Fruit fly (Drosophila melanogaster) whole organism, adult: ENCODE measurements around the gene CG42324.

Source experiments
- Crg-1 ChIP-seq: fragments of 200-800 bp; sonication (Bioruptor generic); optimal IDR thresholded peaks from 2 replicates; lab custom pipeline; 2016; ENCODE audit warnings: missing biosample characterization, missing genetic modification characterization
- kay ChIP-seq: fragments of 200-800 bp; sonication (Bioruptor generic); peaks from one replicate; lab custom pipeline; 2016; ENCODE audit warnings: missing biosample characterization, missing genetic modification characterization, borderline replicate concordance

- no peak for TF ChIP-seq kay (GFP tag; lab: Kevin White, UChicago)
- no peak for TF ChIP-seq Crg-1 (GFP tag; lab: Kevin White, UChicago)
Observed at dm6 chr3L:3544930-3545329, 72.7 kb downstream of the CG42324 start.
